Worm (Caenorhabditis elegans) whole organism, young adult: ENCODE data around the gene C01G10.9.
"Not testable (repeated sequence)": the region's sequence is repeated elsewhere in the genome, so short reads cannot be mapped to it uniquely, and the experiment has no call there.

Experiments used
- F49E8.2 ChIP-seq: sonication (generic microtip); optimal IDR thresholded peaks from 3 replicates; lab custom pipeline; 2017; ENCODE audit warnings: missing genetic modification characterization, mild to moderate bottlenecking, missing compliant biosample characterization, antibody characterized with exemption, moderate library complexity; ENCODE audit not compliant: insufficient read depth
- aptf-2 ChIP-seq: fragments of 200-800 bp; sonication (Bioruptor generic); conservative IDR thresholded peaks from 2 replicates; pipeline ENCODE4 v1.3.6; 2022; ENCODE audit warnings: missing genetic modification reagents, missing genetic modification characterization, missing compliant biosample characterization
- dpl-1 ChIP-seq: fragments of 150-350 bp; optimal IDR thresholded peaks from 2 replicates; lab custom pipeline; 2014; ENCODE audit warnings: missing biosample characterization, missing genetic modification reagents, missing genetic modification characterization
- pha-4 ChIP-seq: fragments of 150-350 bp; sonication (generic microtip); optimal IDR thresholded peaks from 2 replicates; lab custom pipeline; 2014; ENCODE audit warnings: missing biosample characterization, missing genetic modification reagents, missing genetic modification characterization
- rpc-1 ChIP-seq, 2 experiments: fragments of 150-350 bp in 1 of 2; sonication (generic microtip) in 1 of 2; optimal IDR thresholded peaks; 2 replicates each; lab custom pipeline; 2014 to 2018; ENCODE audit warnings: missing biosample characterization in 1 of 2, missing genetic modification characterization in 1 of 2, missing genetic modification reagents in 1 of 2, missing genotype in 1 of 2

DNA sequence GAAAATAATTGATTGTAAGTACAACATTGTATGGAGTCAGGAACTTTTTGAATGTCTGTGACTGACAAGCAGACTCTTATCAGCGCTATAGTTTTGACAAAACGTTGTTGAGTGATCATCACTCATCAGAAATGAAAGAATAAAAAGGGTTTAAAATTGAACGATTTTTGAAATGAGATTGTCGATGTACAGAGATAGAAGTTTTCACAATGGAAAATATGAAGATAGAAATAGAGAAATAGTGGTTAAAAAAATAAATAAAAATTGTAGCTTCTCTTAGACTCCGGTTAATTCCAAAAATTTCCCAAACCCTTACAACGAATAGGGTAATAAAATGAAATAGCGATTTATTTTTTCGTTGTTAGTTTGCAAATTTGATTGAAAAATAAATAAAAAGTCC is 42.8 kb downstream of the C01G10.9 start, which contains the start of gene ugt-30:
- TF ChIP-seq pha-4 (tag; lab: Kevin White, UChicago); aptf-2 (GFP tag; lab: Robert Waterston, UW); rpc-1 (optimal IDR thresholded peaks at IDR 0.05; lab: Kevin White, UChicago); rpc-1 (tag; optimal IDR thresholded peaks at IDR 0.05; lab: Kevin White, UChicago); dpl-1 (GFP tag; lab: Kevin White, UChicago); F49E8.2 (tag; lab: Kevin White, UChicago): not testable (repeated sequence)
